Worm (Caenorhabditis elegans) whole organism, late embryonic: Measurements from ENCODE around the gene sra-3.
A peak's percentile ranks its signal among the peaks of the same experiment; 100 is the strongest.

Source experiments
- C08G9.2 ChIP-seq: sonication (generic microtip); optimal IDR thresholded peaks from 2 replicates; lab custom pipeline; 2016; ENCODE audit warnings: mild to moderate bottlenecking, missing genetic modification characterization, moderate library complexity, missing compliant biosample characterization
- F13H6.1 ChIP-seq: sonication (generic microtip); optimal IDR thresholded peaks from 2 replicates; lab custom pipeline; 2016; ENCODE audit warnings: missing genetic modification characterization, missing compliant biosample characterization
- K09A11.1 ChIP-seq: sonication (generic microtip); optimal IDR thresholded peaks from 2 replicates; lab custom pipeline; 2017; ENCODE audit warnings: antibody characterized with exemption, mild to moderate bottlenecking, missing genetic modification characterization, missing compliant biosample characterization; ENCODE audit not compliant: insufficient read depth
- T23F11.4 ChIP-seq: fragments of 200-800 bp; sonication (Bioruptor generic); optimal IDR thresholded peaks from 2 replicates; lab custom pipeline; 2018; ENCODE audit warnings: mild to moderate bottlenecking, missing genetic modification characterization, missing compliant biosample characterization
- Y22D7AL.16 ChIP-seq: sonication (generic microtip); optimal IDR thresholded peaks from 2 replicates; lab custom pipeline; 2016; ENCODE audit warnings: missing genetic modification characterization, missing compliant biosample characterization
- ahr-1 ChIP-seq: sonication (generic microtip); optimal IDR thresholded peaks from 2 replicates; lab custom pipeline; 2016; ENCODE audit warnings: missing genetic modification characterization, missing compliant biosample characterization
- ceh-14 ChIP-seq: sonication (generic microtip); optimal IDR thresholded peaks from 2 replicates; lab custom pipeline; 2016; ENCODE audit warnings: missing genotype, missing genetic modification characterization, missing compliant biosample characterization
- ceh-18 ChIP-seq: sonication (generic microtip); optimal IDR thresholded peaks from 2 replicates; lab custom pipeline; 2016; ENCODE audit warnings: missing genetic modification characterization, missing compliant biosample characterization
- ceh-31 ChIP-seq: sonication (generic microtip); optimal IDR thresholded peaks from 2 replicates; lab custom pipeline; 2016; ENCODE audit warnings: missing genetic modification characterization, missing compliant biosample characterization
- ceh-34 ChIP-seq: sonication (generic microtip); optimal IDR thresholded peaks from 2 replicates; lab custom pipeline; 2016; ENCODE audit warnings: mild to moderate bottlenecking, missing genetic modification characterization, missing compliant biosample characterization
- ceh-48 ChIP-seq: sonication (generic microtip); optimal IDR thresholded peaks from 2 replicates; lab custom pipeline; 2016; ENCODE audit warnings: missing genetic modification characterization, inconsistent platforms, missing compliant biosample characterization
- ceh-9 ChIP-seq: sonication (generic microtip); optimal IDR thresholded peaks from 2 replicates; lab custom pipeline; 2016; ENCODE audit warnings: mild to moderate bottlenecking, missing genetic modification characterization, inconsistent platforms, missing compliant biosample characterization
- dmd-4 ChIP-seq: sonication (generic microtip); optimal IDR thresholded peaks from 2 replicates; lab custom pipeline; 2016; ENCODE audit warnings: borderline replicate concordance, missing genetic modification characterization, missing compliant biosample characterization
- dve-1 ChIP-seq: sonication (generic microtip); optimal IDR thresholded peaks from 2 replicates; lab custom pipeline; 2017; ENCODE audit warnings: antibody characterized with exemption, mild to moderate bottlenecking, missing genetic modification characterization, missing compliant biosample characterization
- elt-2 ChIP-seq: sonication (generic microtip); optimal IDR thresholded peaks from 2 replicates; lab custom pipeline; 2016; ENCODE audit warnings: missing genetic modification reagents, missing genetic modification characterization, missing compliant biosample characterization
- elt-4 ChIP-seq: sonication (generic microtip); optimal IDR thresholded peaks from 2 replicates; lab custom pipeline; 2016; ENCODE audit warnings: missing genetic modification characterization, missing compliant biosample characterization
- ets-4 ChIP-seq: sonication (generic microtip); optimal IDR thresholded peaks from 2 replicates; lab custom pipeline; 2016; ENCODE audit warnings: missing genetic modification characterization, missing compliant biosample characterization
- fax-1 ChIP-seq: sonication (generic microtip); optimal IDR thresholded peaks from 2 replicates; lab custom pipeline; 2016; ENCODE audit warnings: missing genotype, missing genetic modification characterization, missing compliant biosample characterization
- fkh-10 ChIP-seq: fragments of 150-350 bp; optimal IDR thresholded peaks from 2 replicates; lab custom pipeline; 2014; ENCODE audit warnings: missing biosample characterization, missing genetic modification reagents, missing genetic modification characterization
- fkh-6 ChIP-seq: sonication (generic microtip); optimal IDR thresholded peaks from 2 replicates; lab custom pipeline; 2016; ENCODE audit warnings: missing genetic modification characterization, missing compliant biosample characterization
- hlh-15 ChIP-seq: sonication (generic microtip); optimal IDR thresholded peaks from 2 replicates; lab custom pipeline; 2016; ENCODE audit warnings: missing genetic modification characterization, missing compliant biosample characterization
- hlh-6 ChIP-seq: sonication (generic microtip); optimal IDR thresholded peaks from 2 replicates; lab custom pipeline; 2016; ENCODE audit warnings: missing genotype, missing genetic modification characterization, missing compliant biosample characterization
- madf-2 ChIP-seq: sonication (generic microtip); optimal IDR thresholded peaks from 2 replicates; lab custom pipeline; 2017; ENCODE audit warnings: missing genetic modification characterization, missing compliant biosample characterization
- nhr-11 ChIP-seq: fragments of 150-350 bp; optimal IDR thresholded peaks from 2 replicates; lab custom pipeline; 2014; ENCODE audit warnings: missing biosample characterization, missing genetic modification characterization
- nhr-232 ChIP-seq: sonication (generic microtip); optimal IDR thresholded peaks from 2 replicates; lab custom pipeline; 2016; ENCODE audit warnings: missing genetic modification characterization, missing compliant biosample characterization
- npax-4 ChIP-seq: sonication (generic microtip); optimal IDR thresholded peaks from 2 replicates; lab custom pipeline; 2016; ENCODE audit warnings: missing genetic modification characterization, missing compliant biosample characterization
- odd-2 ChIP-seq: sonication (generic microtip); optimal IDR thresholded peaks from 2 replicates; lab custom pipeline; 2017; ENCODE audit warnings: antibody characterized with exemption, mild to moderate bottlenecking, missing genetic modification characterization, missing compliant biosample characterization
- pag-3 ChIP-seq: sonication (generic microtip); optimal IDR thresholded peaks from 2 replicates; lab custom pipeline; 2016; ENCODE audit warnings: missing compliant biosample characterization, missing genetic modification characterization, borderline replicate concordance
- pat-9 ChIP-seq: fragments of 200-800 bp; sonication (Bioruptor generic); optimal IDR thresholded peaks from 2 replicates; lab custom pipeline; 2018; ENCODE audit warnings: mild to moderate bottlenecking, missing genetic modification characterization, moderate library complexity, missing compliant biosample characterization
- pros-1 ChIP-seq: fragments of 150-350 bp; optimal IDR thresholded peaks from 2 replicates; lab custom pipeline; 2014; ENCODE audit warnings: missing biosample characterization, missing genetic modification reagents, missing genetic modification characterization
- sdc-2 ChIP-seq: sonication (generic microtip); optimal IDR thresholded peaks from 2 replicates; lab custom pipeline; 2016; ENCODE audit warnings: missing genotype, missing genetic modification characterization, missing compliant biosample characterization
- sox-2 ChIP-seq: fragments of 200-800 bp; sonication (Bioruptor generic); IDR thresholded peaks from 2 replicates; pipeline ENCODE4 v1.3.6; 2022; ENCODE audit warnings: missing genetic modification reagents, missing genetic modification characterization, missing compliant biosample characterization
- sox-4 ChIP-seq: sonication (generic microtip); optimal IDR thresholded peaks from 2 replicates; lab custom pipeline; 2017; ENCODE audit warnings: mild to moderate bottlenecking, missing genetic modification characterization, inconsistent platforms, missing compliant biosample characterization
- syd-9 ChIP-seq: sonication (generic microtip); optimal IDR thresholded peaks from 2 replicates; lab custom pipeline; 2016; ENCODE audit warnings: mild to moderate bottlenecking, missing genetic modification characterization, moderate library complexity, missing compliant biosample characterization
- tbx-2 ChIP-seq: sonication (generic microtip); optimal IDR thresholded peaks from 2 replicates; lab custom pipeline; 2016; ENCODE audit warnings: missing genetic modification characterization, missing compliant biosample characterization
- tbx-7 ChIP-seq: sonication (generic microtip); optimal IDR thresholded peaks from 2 replicates; lab custom pipeline; 2016; ENCODE audit warnings: missing genotype, missing genetic modification characterization, missing compliant biosample characterization
- ttx-3 ChIP-seq: sonication (generic microtip); optimal IDR thresholded peaks from 2 replicates; lab custom pipeline; 2016; ENCODE audit warnings: missing genetic modification reagents, missing genetic modification characterization, missing compliant biosample characterization
- zip-5 ChIP-seq: sonication (generic microtip); optimal IDR thresholded peaks from 2 replicates; lab custom pipeline; 2016; ENCODE audit warnings: missing genetic modification characterization, missing compliant biosample characterization

Gene sra-3

ce11 chrII:9566045-9566444 is 25.4 kb upstream of the sra-3 start (continued):
- TF ChIP-seq syd-9 (tag; lab: Kevin White, UChicago) (peak; percentile 86), ceh-48 (tag; lab: Kevin White, UChicago) (peak; percentile 73), F13H6.1 (peak; percentile 68), ceh-9 (tag; lab: Kevin White, UChicago) (peak; percentile 74), dmd-4 (tag; lab: Kevin White, UChicago) (peak; percentile 42), ahr-1 (tag; lab: Kevin White, UChicago) (peak; percentile 67), fax-1 (tag; lab: Kevin White, UChicago) (peak; percentile 67), nhr-232 (peak; percentile 89), pag-3 (tag; lab: Kevin White, UChicago) (peak; percentile 68), tbx-7 (peak; percentile 45), ets-4 (tag; lab: Kevin White, UChicago) (no peak), nhr-11 (no peak), sox-4 (tag; lab: Kevin White, UChicago) (peak; percentile 89), hlh-6 (tag; lab: Kevin White, UChicago) (peak; percentile 93), elt-4 (tag; lab: Kevin White, UChicago) (no peak), ceh-18 (tag; lab: Kevin White, UChicago) (peak; percentile 70), pat-9 (peak; percentile 84), sox-2 (GFP tag; lab: Robert Waterston, UW) (peak; percentile 76), ceh-14 (peak; percentile 16), odd-2 (no peak), npax-4 (tag; lab: Kevin White, UChicago) (peak; percentile 79), C08G9.2 (tag; lab: Kevin White, UChicago) (peak; percentile 72)

ce11 chrII:9560895-9561294 is 20.3 kb upstream of the sra-3 start:
- no peak for TF ChIP-seq ahr-1 (tag; lab: Kevin White, UChicago)
- no peak for TF ChIP-seq tbx-2
- no peak for TF ChIP-seq dve-1 (tag; lab: Kevin White, UChicago)
- no peak for TF ChIP-seq C08G9.2 (tag; lab: Kevin White, UChicago)
- no peak for TF ChIP-seq madf-2 (tag; lab: Kevin White, UChicago)
- no peak for TF ChIP-seq ttx-3 (tag; lab: Kevin White, UChicago)
- no peak for TF ChIP-seq hlh-15 (tag; lab: Kevin White, UChicago)
- no peak for TF ChIP-seq ets-4 (tag; lab: Kevin White, UChicago)
- no peak for TF ChIP-seq sox-4 (tag; lab: Kevin White, UChicago)
- TF ChIP-seq elt-2, result no peak
- TF ChIP-seq sox-2 (GFP tag; lab: Robert Waterston, UW), result no peak
- no peak for TF ChIP-seq syd-9 (tag; lab: Kevin White, UChicago)
- TF ChIP-seq ceh-14, result no peak
- TF ChIP-seq zip-5 (tag; lab: Kevin White, UChicago), result no peak
- no peak for TF ChIP-seq pros-1 (tag; lab: Kevin White, UChicago)
- TF ChIP-seq ceh-31 (tag; lab: Kevin White, UChicago), result no peak
- TF ChIP-seq K09A11.1 (tag; lab: Kevin White, UChicago), result no peak
- TF ChIP-seq fkh-6 (tag; lab: Kevin White, UChicago), result no peak
- no peak for TF ChIP-seq sdc-2 (tag; lab: Kevin White, UChicago)
- TF ChIP-seq, all 69 proteins: peak for 0

ce11 chrII:9559929-9560328 is 19.3 kb upstream of the sra-3 start, which contains the start of gene F35H8.4:
TSS of gene F35H8.4 (minus strand) at chrII:9560029.
- no peak for TF ChIP-seq Y22D7AL.16 (tag; lab: Kevin White, UChicago)
- TF ChIP-seq fkh-10 (GFP tag; lab: Kevin White, UChicago), result no peak
- TF ChIP-seq npax-4 (tag; lab: Kevin White, UChicago), result no peak
- TF ChIP-seq madf-2 (tag; lab: Kevin White, UChicago), result no peak
- no peak for TF ChIP-seq nhr-11
- no peak for TF ChIP-seq ceh-34 (tag; lab: Kevin White, UChicago)
- TF ChIP-seq fkh-6 (tag; lab: Kevin White, UChicago), result no peak
- TF ChIP-seq pat-9, result no peak
- TF ChIP-seq T23F11.4 (GFP tag; lab: Kevin White, UChicago), result no peak
